Worm (Caenorhabditis elegans): ENCODE measurements around the gene vrp-1.

DNA sequence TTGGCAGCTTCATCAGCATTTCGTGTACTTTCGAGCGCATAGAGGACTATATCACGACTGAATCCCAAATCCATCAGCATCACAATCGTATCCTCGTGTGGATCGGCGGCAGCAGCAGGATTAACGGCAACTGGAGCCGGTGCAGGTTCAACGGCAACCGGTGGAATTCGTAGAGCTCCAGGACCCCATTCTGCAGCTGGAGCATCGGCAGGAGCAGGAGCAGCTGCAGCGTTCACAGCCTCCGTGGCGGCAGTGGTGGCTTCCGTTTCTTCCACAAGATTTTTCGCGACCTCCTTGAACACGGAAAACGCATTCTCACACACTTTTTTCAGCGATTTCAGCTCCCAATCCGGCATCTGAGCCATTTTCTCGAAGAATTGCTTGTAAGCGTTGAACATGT, 31.8 kb downstream of the vrp-1 start:
- no peak for TF ChIP-seq flt-1 (GFP tag; IDR thresholded peaks at IDR 0.05)
- no peak for TF ChIP-seq ztf-23 (GFP tag; IDR thresholded peaks at IDR 0.05)
